Worm (Caenorhabditis elegans) whole organism, midembryonic: ENCODE results near the gene lrx-1.

Experiments used
- T22C8.4 ChIP-seq: fragments of 200-800 bp; sonication (Bioruptor generic); IDR thresholded peaks from 2 replicates; pipeline ENCODE4 v1.3.6; 2022; ENCODE audit warnings: missing genetic modification characterization, missing compliant biosample characterization
- ztf-23 ChIP-seq: fragments of 200-800 bp; sonication (Bioruptor generic); IDR thresholded peaks from 2 replicates; pipeline ENCODE4 v1.3.6; 2022; ENCODE audit warnings: missing genetic modification reagents, missing genetic modification characterization, missing compliant biosample characterization

ce11 chrV:12263723-12264122 lies 11.4 kb downstream of the lrx-1 start, which contains the start of gene ssp-35:
- no peak for TF ChIP-seq ztf-23 (GFP tag; lab: Robert Waterston, UW)
- TF ChIP-seq T22C8.4 = no peak
